Worm (Caenorhabditis elegans): ENCODE measurements around the gene math-41.

ce11 chrII:1850299-1850698, 25.9 kb downstream of the math-41 start, which contains the start of gene fbxb-96:
- TF ChIP-seq nhr-11 (tag; optimal IDR thresholded peaks at IDR 0.05): no peak
- TF ChIP-seq hlh-15 (tag; optimal IDR thresholded peaks at IDR 0.05): no peak
- no peak for TF ChIP-seq elt-2 (tag; optimal IDR thresholded peaks at IDR 0.05)
